Comparison of ENCODE assay signal across 3 worm cellular contexts in genomic region chrII:2224916-2225315, ce11.
TF ChIP-seq lines count a peak whose summit lies in the region.
"Not testable (repeated sequence)": the region's sequence is repeated elsewhere in the genome, so short reads cannot be mapped to it uniquely, and the experiment has no call there.

No protein-coding gene starts in this region.

TF ChIP-seq in whole organism, L3 larva, 47 proteins besides CTCF, POLR2A, EP300 and RAD21:
- peak; percentile 85 for TF ChIP-seq ceh-28 (tag; optimal IDR thresholded peaks at IDR 0.05; lab: Kevin White, UChicago)

TF ChIP-seq in whole organism, L4 larva, 104 proteins besides CTCF, POLR2A, EP300 and RAD21:
- peak in 1 of 2 experiments; percentile 27 for TF ChIP-seq unc-62 (GFP tag; optimal IDR thresholded peaks at IDR 0.05 in 1 of 2; lab: Kevin White, UChicago)
- TF ChIP-seq unc-62 (tag; optimal IDR thresholded peaks at IDR 0.05; lab: Kevin White, UChicago), result not testable (repeated sequence)
- peak; percentile 60 for TF ChIP-seq ceh-28 (tag; optimal IDR thresholded peaks at IDR 0.05; lab: Kevin White, UChicago)

TF ChIP-seq in whole organism, midembryonic, 9 proteins besides CTCF, POLR2A, EP300 and RAD21:
- TF ChIP-seq T22C8.4 (GFP tag; IDR thresholded peaks at IDR 0.05; lab: Robert Waterston, UW), result peak; percentile 58; the same call in 1 of the 2 replicates
